Fruit fly (Drosophila melanogaster) whole organism, embryonic: ENCODE data around the gene Slimp.

Experiments
- CG10274 ChIP-seq: fragments of 200-800 bp; sonication (Bioruptor generic); optimal IDR thresholded peaks from 3 replicates; lab custom pipeline; 2017; ENCODE audit warnings: missing biosample characterization, mild to moderate bottlenecking, missing genetic modification characterization
- CG10979 ChIP-seq: fragments of 200-800 bp; sonication (Bioruptor generic); optimal IDR thresholded peaks from 2 replicates; lab custom pipeline; 2018; ENCODE audit warnings: missing biosample characterization, mild to moderate bottlenecking, missing genetic modification characterization, moderate library complexity
- CG11085 ChIP-seq: fragments of 200-800 bp; sonication (Bioruptor generic); IDR thresholded peaks from 2 replicates; pipeline ENCODE4 v1.3.6; 2022; ENCODE audit warnings: missing biosample characterization, missing genetic modification characterization
- CG12299 ChIP-seq: fragments of 200-800 bp; sonication (Bioruptor generic); optimal IDR thresholded peaks from 2 replicates; lab custom pipeline; 2018; ENCODE audit warnings: missing biosample characterization, mild to moderate bottlenecking, missing genetic modification characterization
- CG12942 ChIP-seq: fragments of 200-800 bp; sonication (Bioruptor generic); optimal IDR thresholded peaks from 3 replicates; lab custom pipeline; 2016; ENCODE audit warnings: missing biosample characterization, missing genetic modification characterization
- CG13296 ChIP-seq: fragments of 200-800 bp; sonication (Bioruptor generic); optimal IDR thresholded peaks from 3 replicates; lab custom pipeline; 2018; ENCODE audit warnings: missing biosample characterization, mild to moderate bottlenecking, missing genetic modification characterization
- CG13775 ChIP-seq: fragments of 200-800 bp; sonication (Bioruptor generic); optimal IDR thresholded peaks from 3 replicates; lab custom pipeline; 2017; ENCODE audit warnings: missing biosample characterization, mild to moderate bottlenecking, missing genetic modification characterization
- CG13894 ChIP-seq: fragments of 200-800 bp; sonication (Bioruptor generic); optimal IDR thresholded peaks from 3 replicates; lab custom pipeline; 2018; ENCODE audit warnings: missing biosample characterization, mild to moderate bottlenecking, missing genetic modification characterization, moderate library complexity
- CG14441 ChIP-seq: fragments of 200-800 bp; sonication (Bioruptor generic); IDR thresholded peaks from 2 replicates; pipeline ENCODE4 v1.3.6; 2022; ENCODE audit warnings: missing biosample characterization, missing genetic modification characterization
- CG15696 ChIP-seq: fragments of 200-800 bp; sonication (Bioruptor generic); optimal IDR thresholded peaks from 2 replicates; lab custom pipeline; 2019; ENCODE audit warnings: missing biosample characterization, mild to moderate bottlenecking, missing genetic modification characterization, moderate library complexity
- CG17912 ChIP-seq: fragments of 200-800 bp; sonication (Bioruptor generic); optimal IDR thresholded peaks from 2 replicates; lab custom pipeline; 2018; ENCODE audit warnings: missing biosample characterization, mild to moderate bottlenecking, missing genetic modification characterization
- CG2116 ChIP-seq: fragments of 200-800 bp; sonication (Bioruptor generic); optimal IDR thresholded peaks from 3 replicates; lab custom pipeline; 2018; ENCODE audit warnings: missing biosample characterization, mild to moderate bottlenecking, missing genetic modification characterization
- CG30020 ChIP-seq: fragments of 200-800 bp; optimal IDR thresholded peaks from 2 replicates; lab custom pipeline; 2019; ENCODE audit warnings: missing biosample characterization, mild to moderate bottlenecking, missing genetic modification characterization, moderate library complexity
- CG31224 ChIP-seq: fragments of 200-800 bp; sonication (Bioruptor generic); IDR thresholded peaks from 2 replicates; pipeline ENCODE4 v1.3.6; 2022; ENCODE audit warnings: missing biosample characterization, missing genetic modification characterization
- CG33557 ChIP-seq: fragments of 200-800 bp; sonication (Bioruptor generic); optimal IDR thresholded peaks from 2 replicates; lab custom pipeline; 2019; ENCODE audit warnings: missing biosample characterization, mild to moderate bottlenecking, missing genetic modification characterization, moderate library complexity
- CG3995 ChIP-seq: fragments of 200-800 bp; sonication (Bioruptor generic); optimal IDR thresholded peaks from 3 replicates; lab custom pipeline; 2016; ENCODE audit warnings: missing biosample characterization, missing genetic modification characterization
- CG42726 ChIP-seq: fragments of 200-800 bp; sonication (Bioruptor generic); IDR thresholded peaks from 2 replicates; pipeline ENCODE4 v1.3.6; 2022; ENCODE audit warnings: missing biosample characterization, missing genetic modification characterization; ENCODE audit not compliant: partially characterized antibody
- CG43689 ChIP-seq: fragments of 200-800 bp; sonication (Bioruptor generic); IDR thresholded peaks from 2 replicates; pipeline ENCODE4 v1.3.6; 2022; ENCODE audit warnings: missing biosample characterization, missing genetic modification characterization
- CG5180 ChIP-seq: fragments of 200-800 bp; sonication (Bioruptor generic); optimal IDR thresholded peaks from 3 replicates; lab custom pipeline; 2017; ENCODE audit warnings: missing biosample characterization, missing genetic modification characterization, mild to moderate bottlenecking, moderate library complexity, missing genetic modification reagents
- CG6791 ChIP-seq: fragments of 200-800 bp; sonication (Bioruptor generic); IDR thresholded peaks from 3 replicates; pipeline ENCODE4 v1.3.6; 2022; ENCODE audit warnings: missing biosample characterization, missing genetic modification characterization; ENCODE audit not compliant: partially characterized antibody
- CG8359 ChIP-seq: fragments of 200-800 bp; sonication (Bioruptor generic); optimal IDR thresholded peaks from 2 replicates; lab custom pipeline; 2017; ENCODE audit warnings: missing biosample characterization, mild to moderate bottlenecking, missing genetic modification characterization, borderline replicate concordance
- CG9437 ChIP-seq: fragments of 200-800 bp; sonication (Bioruptor generic); optimal IDR thresholded peaks from 2 replicates; lab custom pipeline; 2018; ENCODE audit warnings: missing biosample characterization, mild to moderate bottlenecking, missing genetic modification characterization
- CG9817 ChIP-seq: fragments of 200-800 bp; sonication (Bioruptor generic); optimal IDR thresholded peaks from 2 replicates; lab custom pipeline; 2018; ENCODE audit warnings: missing biosample characterization, mild to moderate bottlenecking, missing genetic modification characterization, moderate library complexity
- Camta ChIP-seq: fragments of 200-800 bp; sonication (Bioruptor generic); optimal IDR thresholded peaks from 2 replicates; lab custom pipeline; 2016; ENCODE audit warnings: missing biosample characterization, missing genetic modification characterization
- CoRest ChIP-seq: fragments of 200-800 bp; sonication (Bioruptor generic); optimal IDR thresholded peaks from 3 replicates; lab custom pipeline; 2018; ENCODE audit warnings: missing biosample characterization, mild to moderate bottlenecking, missing genetic modification characterization, moderate library complexity
- Dip3 ChIP-seq: fragments of 200-800 bp; sonication (Bioruptor generic); optimal IDR thresholded peaks from 3 replicates; lab custom pipeline; 2016; ENCODE audit warnings: missing biosample characterization, missing genetic modification characterization
- Fer2 ChIP-seq: fragments of 200-800 bp; sonication (Bioruptor generic); optimal IDR thresholded peaks from 2 replicates; lab custom pipeline; 2018; ENCODE audit warnings: missing biosample characterization, mild to moderate bottlenecking, missing genetic modification characterization, moderate library complexity
- Gsc ChIP-seq: fragments of 200-800 bp; sonication (Bioruptor generic); IDR thresholded peaks from 2 replicates; pipeline ENCODE4 v1.3.6; 2022; ENCODE audit warnings: missing biosample characterization, missing genetic modification characterization
- HLH3B ChIP-seq: fragments of 200-800 bp; sonication (Bioruptor generic); IDR thresholded peaks from 2 replicates; pipeline ENCODE4 v1.3.6; 2022; ENCODE audit warnings: missing biosample characterization, missing genetic modification characterization
- NfI ChIP-seq: fragments of 200-800 bp; sonication (Bioruptor generic); optimal IDR thresholded peaks from 3 replicates; lab custom pipeline; 2018; ENCODE audit warnings: missing biosample characterization, mild to moderate bottlenecking, missing genetic modification characterization, moderate library complexity
- Oli ChIP-seq: fragments of 200-800 bp; sonication (Bioruptor generic); optimal IDR thresholded peaks from 2 replicates; lab custom pipeline; 2018; ENCODE audit warnings: missing biosample characterization, mild to moderate bottlenecking, missing genetic modification characterization, moderate library complexity
- Poxn ChIP-seq: fragments of 200-800 bp; sonication (Bioruptor generic); IDR thresholded peaks from 2 replicates; pipeline ENCODE4 v1.3.6; 2022; ENCODE audit warnings: missing biosample characterization, missing genetic modification characterization
- Sry-β ChIP-seq: fragments of 200-800 bp; sonication (Bioruptor generic); optimal IDR thresholded peaks from 2 replicates; lab custom pipeline; 2018; ENCODE audit warnings: missing biosample characterization, mild to moderate bottlenecking, missing genetic modification characterization, moderate library complexity
- bab2 ChIP-seq: fragments of 200-800 bp; sonication (Bioruptor generic); optimal IDR thresholded peaks from 2 replicates; lab custom pipeline; 2016; ENCODE audit warnings: missing biosample characterization, missing genetic modification characterization
- cad ChIP-seq: fragments of >200 bp; optimal IDR thresholded peaks from 2 replicates; lab custom pipeline; 2017; ENCODE audit warnings: missing biosample characterization, missing genetic modification characterization
- cg ChIP-seq: fragments of 200-800 bp; sonication (Bioruptor generic); optimal IDR thresholded peaks from 3 replicates; lab custom pipeline; 2019; ENCODE audit warnings: missing biosample characterization, mild to moderate bottlenecking, missing genetic modification characterization, moderate library complexity
- chif ChIP-seq, 2 experiments: fragments of 200-800 bp; sonication (Bioruptor generic); optimal IDR thresholded peaks; 3 replicates each; lab custom pipeline; 2016; ENCODE audit warnings: missing biosample characterization in 2 of 2, missing genetic modification characterization in 2 of 2
- crp ChIP-seq, 2 experiments: fragments of 200-800 bp; sonication (Bioruptor generic); optimal IDR thresholded peaks; 2 replicates in 1 of 2; 3 replicates in 1 of 2; lab custom pipeline; 2017; ENCODE audit warnings: missing biosample characterization in 2 of 2, missing genetic modification characterization in 2 of 2, mild to moderate bottlenecking in 1 of 2, moderate library complexity in 1 of 2
- danr ChIP-seq: fragments of 200-800 bp; sonication (Bioruptor generic); IDR thresholded peaks from 2 replicates; pipeline ENCODE4 v1.3.6; 2022; ENCODE audit warnings: missing biosample characterization, missing genetic modification characterization
- gcm ChIP-seq: fragments of 200-800 bp; sonication (Bioruptor generic); optimal IDR thresholded peaks from 2 replicates; lab custom pipeline; 2019; ENCODE audit warnings: missing biosample characterization, mild to moderate bottlenecking, missing genetic modification characterization, moderate library complexity
- gcm2 ChIP-seq: fragments of 200-800 bp; sonication (Bioruptor generic); optimal IDR thresholded peaks from 2 replicates; lab custom pipeline; 2016; ENCODE audit warnings: missing biosample characterization, missing genetic modification characterization
- kni ChIP-seq: fragments of 200-800 bp; sonication (Bioruptor generic); optimal IDR thresholded peaks from 3 replicates; lab custom pipeline; 2017; ENCODE audit warnings: mild to moderate bottlenecking, missing biosample characterization, missing genetic modification reagents, missing genetic modification characterization
- luna ChIP-seq: fragments of 200-800 bp; sonication (Bioruptor generic); optimal IDR thresholded peaks from 2 replicates; lab custom pipeline; 2016; ENCODE audit warnings: missing biosample characterization, missing genetic modification characterization
- mam ChIP-seq: fragments of 200-800 bp; sonication (Bioruptor generic); optimal IDR thresholded peaks from 3 replicates; lab custom pipeline; 2016; ENCODE audit warnings: missing biosample characterization, missing genetic modification characterization
- oc ChIP-seq: fragments of 200-800 bp; sonication (Bioruptor generic); optimal IDR thresholded peaks from 2 replicates; lab custom pipeline; 2018; ENCODE audit warnings: missing biosample characterization, mild to moderate bottlenecking, missing genetic modification characterization, moderate library complexity
- sima ChIP-seq: fragments of 200-800 bp; sonication (Bioruptor generic); optimal IDR thresholded peaks from 2 replicates; lab custom pipeline; 2016; ENCODE audit warnings: missing biosample characterization, missing genetic modification characterization
- tll ChIP-seq, 2 experiments: fragments of 200-800 bp in 1 of 2; fragments of >200 bp in 1 of 2; sonication (Bioruptor generic) in 1 of 2; optimal IDR thresholded peaks; 2 replicates each; lab custom pipeline; 2017 to 2019; ENCODE audit warnings: missing biosample characterization in 2 of 2, missing genetic modification characterization in 2 of 2, mild to moderate bottlenecking in 1 of 2, moderate library complexity in 1 of 2
- wor ChIP-seq: fragments of 200-800 bp; sonication (Bioruptor generic); IDR thresholded peaks from 2 replicates; pipeline ENCODE4 v1.3.6; 2022; ENCODE audit warnings: missing biosample characterization, missing genetic modification characterization

Slimp gene

DNA sequence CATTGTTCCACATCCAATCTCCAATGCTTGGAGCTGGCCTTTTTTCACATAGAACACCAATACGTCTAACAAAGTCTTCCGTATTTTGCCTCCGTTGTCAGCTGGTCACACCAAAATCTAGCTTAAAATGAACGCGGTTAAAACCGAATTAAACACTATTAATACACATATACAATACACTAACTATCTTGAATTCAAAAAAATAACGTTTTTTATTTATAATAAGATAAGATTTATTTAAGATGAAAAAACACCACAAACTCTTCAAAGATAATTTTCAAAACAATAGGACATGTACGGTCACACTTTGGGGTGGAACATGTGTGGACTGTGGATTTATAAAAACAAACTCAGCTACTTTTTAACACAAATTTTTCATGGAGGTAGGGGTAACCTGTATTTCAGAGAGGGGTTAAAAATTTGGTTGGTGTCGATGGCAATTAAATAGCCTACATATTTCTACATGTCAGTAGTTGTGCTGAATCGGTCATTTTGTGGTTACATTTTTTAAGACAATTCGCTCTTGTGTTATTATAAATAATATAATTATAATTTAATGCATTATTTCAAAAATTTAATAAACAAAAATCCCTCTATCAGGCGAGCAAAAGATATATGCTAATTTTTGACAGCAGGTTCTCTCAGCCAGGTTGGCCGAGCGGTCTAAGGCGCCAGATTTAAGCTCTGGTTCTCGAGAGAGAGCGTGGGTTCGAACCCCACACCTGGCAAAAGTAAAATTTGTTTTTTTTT, 36.3 kb downstream of the Slimp start, which contains the start of gene CG13605:
Gene CG13605, minus strand, starts transcription at position 70 of the 750 bp plus-strand sequence.
- TF ChIP-seq CG3995 (GFP tag; lab: Kevin White, UChicago) (peak; percentile 13), CG10979 (peak; percentile 69), sima (GFP tag; lab: Kevin White, UChicago) (no peak), CG6791 (GFP tag; lab: Robert Waterston, UW) (peak; percentile 48; the same call in 2 of the 3 replicates), NfI (GFP tag; lab: Kevin White, UChicago) (peak; percentile 79), CG8359 (GFP tag; lab: Kevin White, UChicago) (no peak), Oli (tag; lab: Kevin White, UChicago) (peak; percentile 74), CG42726 (GFP tag; lab: Robert Waterston, UW) (peak; percentile 78), CG13296 (GFP tag; lab: Kevin White, UChicago) (peak; percentile 82), CG12942 (GFP tag; lab: Kevin White, UChicago) (peak; percentile 62), CG15696 (peak; percentile 36), CoRest (tag; lab: Kevin White, UChicago) (peak; percentile 77), kni (GFP tag; lab: Kevin White, UChicago) (no peak), Poxn (GFP tag; lab: Robert Waterston, UW) (no peak), CG33557 (GFP tag; lab: Kevin White, UChicago) (peak; percentile 6), luna (GFP tag; lab: Kevin White, UChicago) (no peak), Sry-β (GFP tag; lab: Kevin White, UChicago) (peak; percentile 60), CG17912 (GFP tag; lab: Kevin White, UChicago) (no peak), mam (GFP tag; lab: Kevin White, UChicago) (peak; percentile 81), CG43689 (0 out of 2 replicates have a peak, but pooled peaks have one; percentile 16), CG30020 (tag; lab: Kevin White, UChicago) (peak; percentile 48), CG10274 (GFP tag; lab: Kevin White, UChicago) (peak; percentile 51), CG9437 (GFP tag; lab: Kevin White, UChicago) (peak; percentile 23), gcm2 (GFP tag; lab: Kevin White, UChicago) (peak; percentile 4), CG13775 (GFP tag; lab: Kevin White, UChicago) (peak; percentile 63), Gsc (GFP tag; lab: Robert Waterston, UW) (no peak), oc (tag; lab: Kevin White, UChicago) (peak; percentile 63), CG2116 (peak; percentile 54), CG9817 (peak; percentile 61), cad (GFP tag; lab: Kevin White, UChicago) (no peak), gcm (GFP tag; lab: Kevin White, UChicago) (peak; percentile 84), CG31224 (peak; percentile 66), wor (GFP tag; lab: Robert Waterston, UW) (0 out of 2 replicates have a peak, but pooled peaks have one; percentile 28), chif (GFP tag; optimal IDR thresholded peaks at IDR 0.05; lab: Kevin White, UChicago) (peak in 1 of 2 experiments; percentile 50), danr (GFP tag; lab: Robert Waterston, UW) (0 out of 2 replicates have a peak, but pooled peaks have one; percentile 27), CG11085 (GFP tag; lab: Robert Waterston, UW) (0 out of 2 replicates have a peak, but pooled peaks have one; percentile 29), bab2 (GFP tag; lab: Kevin White, UChicago) (peak; percentile 63), CG12299 (tag; lab: Kevin White, UChicago) (peak; percentile 63), crp (GFP tag; optimal IDR thresholded peaks at IDR 0.05; lab: Kevin White, UChicago) (no peak), cg (GFP tag; lab: Kevin White, UChicago) (no peak), Camta (GFP tag; lab: Kevin White, UChicago) (no peak), Fer2 (tag; lab: Kevin White, UChicago) (peak; percentile 26), CG14441 (peak; percentile 72), HLH3B (GFP tag; lab: Robert Waterston, UW) (peak; percentile 76), CG5180 (GFP tag; lab: Kevin White, UChicago) (peak; percentile 31), CG13894 (tag; lab: Kevin White, UChicago) (peak; percentile 80), Dip3 (GFP tag; lab: Kevin White, UChicago) (peak; percentile 48), tll (GFP tag; optimal IDR thresholded peaks at IDR 0.05; lab: Kevin White, UChicago) (no peak)
